Fruit fly (Drosophila melanogaster) whole organism, pupa: ENCODE measurements around the gene cDIP.

Experiments used
- CG12605 ChIP-seq: fragments of 200-800 bp; sonication (Bioruptor generic); IDR thresholded peaks from 2 replicates; pipeline ENCODE4 v1.3.6; 2022; ENCODE audit warnings: missing biosample characterization, missing genetic modification characterization
- CG8301 ChIP-seq: fragments of 200-800 bp; sonication (Bioruptor generic); optimal IDR thresholded peaks from 2 replicates; lab custom pipeline; 2018; ENCODE audit warnings: missing biosample characterization, mild to moderate bottlenecking, missing genetic modification characterization
- Ets98B ChIP-seq: fragments of 200-800 bp; sonication (Bioruptor generic); IDR thresholded peaks from 2 replicates; pipeline ENCODE4 v1.3.6; 2022; ENCODE audit warnings: missing biosample characterization, missing genetic modification characterization
- fd96Ca ChIP-seq: fragments of 200-800 bp; sonication (Bioruptor generic); IDR thresholded peaks from 3 replicates; pipeline ENCODE4 v1.3.6; 2022; ENCODE audit warnings: missing biosample characterization, missing genetic modification characterization
- gl ChIP-seq: fragments of 200-800 bp; sonication (Bioruptor generic); optimal IDR thresholded peaks from 2 replicates; lab custom pipeline; 2018; ENCODE audit warnings: missing biosample characterization, mild to moderate bottlenecking, missing genetic modification characterization

dm6 chr3R:21129617-21130016 is 31.3 kb downstream of the cDIP start, which contains the start of gene Obp93a:
- TF ChIP-seq CG12605 (GFP tag; lab: Robert Waterston, UW) (no peak), fd96Ca (GFP tag; lab: Robert Waterston, UW) (no peak), Ets98B (no peak), gl (tag; lab: Kevin White, UChicago) (no peak), CG8301 (tag; lab: Kevin White, UChicago) (no peak)
